In genomic region chr2L:6922091-6922753, dm6 we compare ENCODE assay signal across 1 fruit fly cellular context.
TF ChIP-seq lines count a peak whose summit lies in the region.

No protein-coding gene starts in this region.

TF ChIP-seq in whole organism, embryonic, 481 proteins besides CTCF, POLR2A, EP300 and RAD21 (continued from another document and continues in another):
- TF ChIP-seq Fer2 (tag; optimal IDR thresholded peaks at IDR 0.05; lab: Kevin White, UChicago) (peak; percentile 10), Sox100B (GFP tag; optimal IDR thresholded peaks at IDR 0.05; lab: Kevin White, UChicago) (peak; percentile 41), CG17612 (GFP tag; IDR thresholded peaks at IDR 0.05; lab: Robert Waterston, UW) (no peak), CG15073 (GFP tag; optimal IDR thresholded peaks at IDR 0.05; lab: Kevin White, UChicago) (peak; percentile 8), chn (GFP tag; optimal IDR thresholded peaks at IDR 0.05; lab: Kevin White, UChicago) (peak; percentile 42), CG14860 (GFP tag; IDR thresholded peaks at IDR 0.05; lab: Robert Waterston, UW; ENCODE audit: partially characterized antibody) (no peak), CG9876 (GFP tag; optimal IDR thresholded peaks at IDR 0.05; lab: Kevin White, UChicago) (peak; percentile 35), wek (GFP tag; optimal IDR thresholded peaks at IDR 0.05; lab: Kevin White, UChicago) (peak; percentile 9), al (GFP tag; IDR thresholded peaks at IDR 0.05; lab: Robert Waterston, UW) (no peak; the same call in 1 of the 2 replicates), CG34376 (GFP tag; optimal IDR thresholded peaks at IDR 0.05; lab: Kevin White, UChicago) (no peak), prd (optimal IDR thresholded peaks at IDR 0.05; lab: Kevin White, UChicago) (no peak), prd (GFP tag; IDR thresholded peaks at IDR 0.05; lab: Robert Waterston, UW) (no peak; the same call in 1 of the 3 replicates), Bgb (GFP tag; IDR thresholded peaks at IDR 0.05; lab: Robert Waterston, UW; ENCODE audit: partially characterized antibody) (no peak), repo (GFP tag; optimal IDR thresholded peaks at IDR 0.05; lab: Kevin White, UChicago) (peak; percentile 43), pb (GFP tag; optimal IDR thresholded peaks at IDR 0.05; lab: Kevin White, UChicago) (no peak), Doc3 (GFP tag; IDR thresholded peaks at IDR 0.05; lab: Robert Waterston, UW; ENCODE audit: partially characterized antibody) (no peak), Taf1 (GFP tag; IDR thresholded peaks at IDR 0.05; lab: Robert Waterston, UW) (no peak), pfk (GFP tag; optimal IDR thresholded peaks at IDR 0.05; lab: Kevin White, UChicago) (no peak), CG17829 (tag; optimal IDR thresholded peaks at IDR 0.05; lab: Kevin White, UChicago) (peak; percentile 74), run (tag; optimal IDR thresholded peaks at IDR 0.05; lab: Kevin White, UChicago) (no peak), CG15601 (tag; optimal IDR thresholded peaks at IDR 0.05; lab: Kevin White, UChicago) (peak; percentile 59), seq (GFP tag; IDR thresholded peaks at IDR 0.05; lab: Robert Waterston, UW) (peak; percentile 67; the same call in 1 of the 2 replicates), CG6689 (GFP tag; IDR thresholded peaks at IDR 0.05; lab: Robert Waterston, UW) (no peak; the same call in 1 of the 2 replicates), Abd-B (GFP tag; optimal IDR thresholded peaks at IDR 0.05; lab: Kevin White, UChicago) (no peak), CG16779 (GFP tag; IDR thresholded peaks at IDR 0.05; lab: Robert Waterston, UW) (peak; percentile 76), Sox102F (GFP tag; optimal IDR thresholded peaks at IDR 0.05; lab: Kevin White, UChicago) (no peak), slbo (GFP tag; IDR thresholded peaks at IDR 0.05; lab: Robert Waterston, UW) (no peak), en (GFP tag; optimal IDR thresholded peaks at IDR 0.05; lab: Kevin White, UChicago) (peak; percentile 67), dmrt99B (tag; optimal IDR thresholded peaks at IDR 0.05; lab: Kevin White, UChicago) (no peak), CG9215 (GFP tag; IDR thresholded peaks at IDR 0.05; lab: Robert Waterston, UW) (no peak), CG10209 (GFP tag; optimal IDR thresholded peaks at IDR 0.05; lab: Kevin White, UChicago) (no peak), exex (tag; optimal IDR thresholded peaks at IDR 0.05; lab: Kevin White, UChicago) (no peak), ara (GFP tag; IDR thresholded peaks at IDR 0.05; lab: Robert Waterston, UW) (no peak; the same call in 1 of the 2 replicates), pho (GFP tag; optimal IDR thresholded peaks at IDR 0.05; lab: Kevin White, UChicago) (peak; percentile 50), Sry-δ (GFP tag; optimal IDR thresholded peaks at IDR 0.05; lab: Kevin White, UChicago) (peak; percentile 9), Rfx (GFP tag; IDR thresholded peaks at IDR 0.05; lab: Robert Waterston, UW) (no peak; the same call in 1 of the 2 replicates), crp (GFP tag; optimal IDR thresholded peaks at IDR 0.05; lab: Kevin White, UChicago) (no peak), CG10147 (GFP tag; optimal IDR thresholded peaks at IDR 0.05; lab: Kevin White, UChicago) (peak; percentile 57), CG6854 (GFP tag; optimal IDR thresholded peaks at IDR 0.05; lab: Kevin White, UChicago) (no peak), tin (GFP tag; optimal IDR thresholded peaks at IDR 0.05; lab: Kevin White, UChicago) (peak; percentile 68), CG12942 (GFP tag; optimal IDR thresholded peaks at IDR 0.05; lab: Kevin White, UChicago) (peak; percentile 27), tup (GFP tag; optimal IDR thresholded peaks at IDR 0.05; lab: Kevin White, UChicago) (no peak), CG7987 (GFP tag; optimal IDR thresholded peaks at IDR 0.05; lab: Kevin White, UChicago) (no peak), tio (GFP tag; optimal IDR thresholded peaks at IDR 0.05; lab: Kevin White, UChicago) (no peak), so (GFP tag; IDR thresholded peaks at IDR 0.05; lab: Robert Waterston, UW) (no peak), CG17568 (GFP tag; optimal IDR thresholded peaks at IDR 0.05; lab: Kevin White, UChicago) (peak; percentile 77), CG17802 (tag; optimal IDR thresholded peaks at IDR 0.05; lab: Kevin White, UChicago) (no peak), Dll (GFP tag; IDR thresholded peaks at IDR 0.05; lab: Robert Waterston, UW; ENCODE audit: partially characterized antibody) (no peak), H15 (GFP tag; IDR thresholded peaks at IDR 0.05; lab: Robert Waterston, UW) (no peak), pnt (GFP tag; optimal IDR thresholded peaks at IDR 0.05; lab: Kevin White, UChicago) (peak; percentile 62), sim (GFP tag; IDR thresholded peaks at IDR 0.05; lab: Robert Waterston, UW) (peak; percentile 70; the same call in 1 of the 2 replicates), Mrtf (GFP tag; IDR thresholded peaks at IDR 0.05; lab: Robert Waterston, UW) (no peak), CG1529 (GFP tag; optimal IDR thresholded peaks at IDR 0.05; lab: Kevin White, UChicago) (peak; percentile 75), kni (GFP tag; optimal IDR thresholded peaks at IDR 0.05; lab: Kevin White, UChicago) (peak; percentile 31), CG2678 (tag; optimal IDR thresholded peaks at IDR 0.05; lab: Kevin White, UChicago) (no peak), CG16815 (GFP tag; optimal IDR thresholded peaks at IDR 0.05; lab: Kevin White, UChicago) (peak; percentile 34), BEAF-32 (GFP tag; optimal IDR thresholded peaks at IDR 0.05; lab: Kevin White, UChicago) (no peak), ewg (GFP tag; optimal IDR thresholded peaks at IDR 0.05; lab: Kevin White, UChicago) (peak; percentile 40), stwl (tag; optimal IDR thresholded peaks at IDR 0.05; lab: Kevin White, UChicago) (no peak), scrt (GFP tag; optimal IDR thresholded peaks at IDR 0.05; lab: Kevin White, UChicago) (no peak), Lim3 (GFP tag; IDR thresholded peaks at IDR 0.05; lab: Robert Waterston, UW) (no peak), amos (GFP tag; IDR thresholded peaks at IDR 0.05; lab: Robert Waterston, UW; ENCODE audit: partially characterized antibody) (no peak), zen (tag; optimal IDR thresholded peaks at IDR 0.05; lab: Kevin White, UChicago) (peak; percentile 70), grau (tag; optimal IDR thresholded peaks at IDR 0.05; lab: Kevin White, UChicago) (peak; percentile 68), H2.0 (GFP tag; IDR thresholded peaks at IDR 0.05; lab: Robert Waterston, UW) (no peak), CG4820 (GFP tag; optimal IDR thresholded peaks at IDR 0.05; lab: Kevin White, UChicago) (peak; percentile 72), emc (GFP tag; optimal IDR thresholded peaks at IDR 0.05; lab: Kevin White, UChicago) (peak; percentile 52), Spps (tag; optimal IDR thresholded peaks at IDR 0.05; lab: Kevin White, UChicago) (peak; percentile 45), tx (GFP tag; optimal IDR thresholded peaks at IDR 0.05; lab: Kevin White, UChicago) (peak; percentile 59), CG2712 (tag; optimal IDR thresholded peaks at IDR 0.05; lab: Kevin White, UChicago) (peak; percentile 78), Tbp (GFP tag; optimal IDR thresholded peaks at IDR 0.05; lab: Kevin White, UChicago) (no peak), luna (GFP tag; optimal IDR thresholded peaks at IDR 0.05; lab: Kevin White, UChicago) (peak; percentile 33), zfh1 (GFP tag; IDR thresholded peaks at IDR 0.05; lab: Robert Waterston, UW) (peak; percentile 85), hkb (optimal IDR thresholded peaks at IDR 0.05; lab: Kevin White, UChicago) (no peak), hkb (GFP tag; IDR thresholded peaks at IDR 0.05; lab: Robert Waterston, UW) (peak; percentile 90), twi (tag; optimal IDR thresholded peaks at IDR 0.05; lab: Kevin White, UChicago) (no peak), CG30020 (tag; optimal IDR thresholded peaks at IDR 0.05; lab: Kevin White, UChicago) (no peak), dpn (GFP tag; optimal IDR thresholded peaks at IDR 0.05; lab: Kevin White, UChicago) (peak; percentile 59 to 75), Opbp (GFP tag; IDR thresholded peaks at IDR 0.05; lab: Robert Waterston, UW; ENCODE audit: partially characterized antibody) (no peak), nerfin-2 (GFP tag; IDR thresholded peaks at IDR 0.05; lab: Robert Waterston, UW; ENCODE audit: partially characterized antibody) (no peak), jumu (GFP tag; optimal IDR thresholded peaks at IDR 0.05; lab: Kevin White, UChicago) (peak; percentile 58), CG8924 (tag; optimal IDR thresholded peaks at IDR 0.05; lab: Kevin White, UChicago) (peak; percentile 70), PHDP (tag; optimal IDR thresholded peaks at IDR 0.05; lab: Kevin White, UChicago) (peak; percentile 60), Nf-YA (GFP tag; IDR thresholded peaks at IDR 0.05; lab: Robert Waterston, UW) (0 out of 2 replicates have a peak, but pooled peaks have one; percentile 29), fu2 (GFP tag; optimal IDR thresholded peaks at IDR 0.05; lab: Kevin White, UChicago) (peak; percentile 54), eve (GFP tag; optimal IDR thresholded peaks at IDR 0.05; lab: Kevin White, UChicago) (no peak), CG12236 (GFP tag; optimal IDR thresholded peaks at IDR 0.05; lab: Kevin White, UChicago) (peak; percentile 52), ro (GFP tag; IDR thresholded peaks at IDR 0.05; lab: Robert Waterston, UW) (no peak), slp2 (GFP tag; optimal IDR thresholded peaks at IDR 0.05; lab: Kevin White, UChicago) (peak; percentile 80), CoRest (tag; optimal IDR thresholded peaks at IDR 0.05; lab: Kevin White, UChicago) (no peak), bowl (GFP tag; IDR thresholded peaks at IDR 0.05; lab: Robert Waterston, UW) (peak; percentile 43; the same call in 1 of the 2 replicates), CG10267 (tag; optimal IDR thresholded peaks at IDR 0.05; lab: Kevin White, UChicago) (peak; percentile 69), dmrt11E (tag; optimal IDR thresholded peaks at IDR 0.05; lab: Kevin White, UChicago) (peak; percentile 66), zf30C (GFP tag; optimal IDR thresholded peaks at IDR 0.05; lab: Kevin White, UChicago) (peak; percentile 89), sug (tag; optimal IDR thresholded peaks at IDR 0.05; lab: Kevin White, UChicago) (no peak), stc (GFP tag; IDR thresholded peaks at IDR 0.05; lab: Robert Waterston, UW) (peak; percentile 72; the same call in 1 of the 2 replicates), Ets97D (GFP tag; optimal IDR thresholded peaks at IDR 0.05; lab: Kevin White, UChicago) (peak; percentile 34), Xrp1 (GFP tag; IDR thresholded peaks at IDR 0.05; lab: Robert Waterston, UW) (peak; percentile 90), CG18619 (GFP tag; optimal IDR thresholded peaks at IDR 0.05; lab: Kevin White, UChicago) (peak; percentile 50), CG15269 (tag; optimal IDR thresholded peaks at IDR 0.05; lab: Kevin White, UChicago) (no peak), Camta (GFP tag; optimal IDR thresholded peaks at IDR 0.05; lab: Kevin White, UChicago) (peak; percentile 65), nau (GFP tag; optimal IDR thresholded peaks at IDR 0.05; lab: Kevin White, UChicago) (peak; percentile 20), ssp (GFP tag; IDR thresholded peaks at IDR 0.05; lab: Robert Waterston, UW) (no peak; the same call in 1 of the 2 replicates), hbn (GFP tag; IDR thresholded peaks at IDR 0.05; lab: Robert Waterston, UW; ENCODE audit: partially characterized antibody) (no peak), sens-2 (GFP tag; IDR thresholded peaks at IDR 0.05; lab: Robert Waterston, UW) (no peak), CG30403 (GFP tag; optimal IDR thresholded peaks at IDR 0.05; lab: Kevin White, UChicago) (peak; percentile 74), CG14667 (GFP tag; IDR thresholded peaks at IDR 0.05; lab: Robert Waterston, UW) (no peak), Neu2 (GFP tag; optimal IDR thresholded peaks at IDR 0.05; lab: Kevin White, UChicago; ENCODE audit: borderline replicate concordance) (peak; percentile 80), oc (tag; optimal IDR thresholded peaks at IDR 0.05; lab: Kevin White, UChicago) (no peak), az2 (GFP tag; optimal IDR thresholded peaks at IDR 0.05; lab: Kevin White, UChicago) (peak; percentile 75), sc (optimal IDR thresholded peaks at IDR 0.05; lab: Kevin White, UChicago) (no peak), sc (GFP tag; optimal IDR thresholded peaks at IDR 0.05; lab: Kevin White, UChicago) (peak; percentile 50), CG31388 (GFP tag; optimal IDR thresholded peaks at IDR 0.05; lab: Kevin White, UChicago) (no peak), CG18476 (GFP tag; optimal IDR thresholded peaks at IDR 0.05; lab: Kevin White, UChicago) (peak; percentile 33), sd (tag; optimal IDR thresholded peaks at IDR 0.05; lab: Kevin White, UChicago) (no peak), Nf-YC (tag; optimal IDR thresholded peaks at IDR 0.05; lab: Kevin White, UChicago) (no peak), CG30431 (GFP tag; optimal IDR thresholded peaks at IDR 0.05; lab: Kevin White, UChicago) (no peak), cato (GFP tag; optimal IDR thresholded peaks at IDR 0.05; lab: Kevin White, UChicago; ENCODE audit: borderline replicate concordance) (peak; percentile 8), Atf-2 (GFP tag; optimal IDR thresholded peaks at IDR 0.05; lab: Kevin White, UChicago) (peak; percentile 64), CG32772 (GFP tag; IDR thresholded peaks at IDR 0.05; lab: Robert Waterston, UW) (no peak), CG12071 (GFP tag; optimal IDR thresholded peaks at IDR 0.05; lab: Kevin White, UChicago) (no peak), Adf1 (GFP tag; IDR thresholded peaks at IDR 0.05; lab: Robert Waterston, UW) (peak; percentile 33; the same call in 1 of the 2 replicates), CG13296 (GFP tag; optimal IDR thresholded peaks at IDR 0.05; lab: Kevin White, UChicago) (peak; percentile 26), CG18262 (tag; optimal IDR thresholded peaks at IDR 0.05; lab: Kevin White, UChicago) (peak; percentile 74), Hand (GFP tag; optimal IDR thresholded peaks at IDR 0.05; lab: Kevin White, UChicago) (no peak), mirr (GFP tag; optimal IDR thresholded peaks at IDR 0.05; lab: Kevin White, UChicago) (no peak), onecut (GFP tag; IDR thresholded peaks at IDR 0.05; lab: Robert Waterston, UW) (peak; percentile 70), Dad (GFP tag; optimal IDR thresholded peaks at IDR 0.05; lab: Kevin White, UChicago) (peak; percentile 47), Hmr (GFP tag; optimal IDR thresholded peaks at IDR 0.05; lab: Kevin White, UChicago) (no peak), Nf-YB (GFP tag; optimal IDR thresholded peaks at IDR 0.05; lab: Kevin White, UChicago) (no peak), CG12391 (tag; optimal IDR thresholded peaks at IDR 0.05; lab: Kevin White, UChicago) (peak; percentile 79), crc (GFP tag; optimal IDR thresholded peaks at IDR 0.05; lab: Kevin White, UChicago) (peak; percentile 79), CG14441 (GFP tag; IDR thresholded peaks at IDR 0.05; lab: Robert Waterston, UW) (no peak)
